Worm (Caenorhabditis elegans) whole organism, young adult: ENCODE results near the gene W01A11.7.

Source experiments
- B0035.1 ChIP-seq: sonication (generic microtip); optimal IDR thresholded peaks from 2 replicates; lab custom pipeline; 2016; ENCODE audit warnings: missing genetic modification characterization, mild to moderate bottlenecking, missing compliant biosample characterization, missing genotype, missing genetic modification reagents
- B0261.1 ChIP-seq: sonication (generic microtip); optimal IDR thresholded peaks from 2 replicates; lab custom pipeline; 2016; ENCODE audit warnings: mild to moderate bottlenecking, missing genetic modification characterization, moderate library complexity, missing compliant biosample characterization
- D2030.7 ChIP-seq: fragments of 200-800 bp; sonication (Bioruptor generic); IDR thresholded peaks from 2 replicates; pipeline ENCODE4 v1.3.6; 2022; ENCODE audit warnings: missing genetic modification reagents, missing genetic modification characterization, missing compliant biosample characterization
- F10E7.11 ChIP-seq: sonication (generic microtip); optimal IDR thresholded peaks from 2 replicates; lab custom pipeline; 2017; ENCODE audit warnings: mild to moderate bottlenecking, missing genetic modification characterization, moderate library complexity, missing compliant biosample characterization
- F23B12.7 ChIP-seq: sonication (generic microtip); optimal IDR thresholded peaks from 2 replicates; lab custom pipeline; 2017; ENCODE audit warnings: missing genetic modification characterization, mild to moderate bottlenecking, missing compliant biosample characterization, antibody characterized with exemption, moderate library complexity; ENCODE audit not compliant: insufficient read depth
- F49E8.2 ChIP-seq: sonication (generic microtip); optimal IDR thresholded peaks from 3 replicates; lab custom pipeline; 2017; ENCODE audit warnings: missing genetic modification characterization, mild to moderate bottlenecking, missing compliant biosample characterization, antibody characterized with exemption, moderate library complexity; ENCODE audit not compliant: insufficient read depth
- F52B5.7 ChIP-seq: sonication (generic microtip); optimal IDR thresholded peaks from 2 replicates; lab custom pipeline; 2016; ENCODE audit warnings: mild to moderate bottlenecking, missing genetic modification characterization, missing compliant biosample characterization
- K11D2.4 ChIP-seq: fragments of 200-800 bp; sonication (Bioruptor generic); IDR thresholded peaks from 2 replicates; pipeline ENCODE4 v1.3.6; 2022; ENCODE audit warnings: missing genetic modification reagents, missing genetic modification characterization, missing compliant biosample characterization
- K12H6.12 ChIP-seq: fragments of 200-800 bp; sonication (Bioruptor generic); optimal IDR thresholded peaks from 2 replicates; lab custom pipeline; 2018; ENCODE audit warnings: mild to moderate bottlenecking, missing genetic modification characterization, missing compliant biosample characterization
- T26A5.8 ChIP-seq: sonication (generic microtip); optimal IDR thresholded peaks from 2 replicates; lab custom pipeline; 2016; ENCODE audit warnings: missing genetic modification characterization, missing compliant biosample characterization
- ama-1 ChIP-seq, 3 experiments: fragments of 150-350 bp in 1 of 3; sonication (generic microtip) in 2 of 3; optimal IDR thresholded peaks; 2 replicates each; lab custom pipeline; 2014 to 2018; ENCODE audit warnings: missing biosample characterization in 2 of 3, missing genetic modification characterization in 2 of 3, missing genetic modification reagents in 2 of 3
- atf-7 ChIP-seq: sonication (generic microtip); optimal IDR thresholded peaks from 2 replicates; lab custom pipeline; 2017; ENCODE audit warnings: mild to moderate bottlenecking, missing genetic modification characterization, missing compliant biosample characterization
- athp-1 ChIP-seq: sonication (generic microtip); optimal IDR thresholded peaks from 2 replicates; lab custom pipeline; 2017; ENCODE audit warnings: mild to moderate bottlenecking, missing genetic modification characterization, missing compliant biosample characterization
- attf-6 ChIP-seq: fragments of 200-800 bp; sonication (Bioruptor generic); IDR thresholded peaks from 2 replicates; pipeline ENCODE4 v1.3.6; 2022; ENCODE audit warnings: missing genetic modification reagents, missing genetic modification characterization, missing compliant biosample characterization
- die-1 ChIP-seq: sonication (generic microtip); optimal IDR thresholded peaks from 2 replicates; lab custom pipeline; 2016; ENCODE audit warnings: missing genotype, mild to moderate bottlenecking, missing genetic modification characterization, missing compliant biosample characterization
- dpl-1 ChIP-seq: fragments of 150-350 bp; optimal IDR thresholded peaks from 2 replicates; lab custom pipeline; 2014; ENCODE audit warnings: missing biosample characterization, missing genetic modification reagents, missing genetic modification characterization
- ekl-4 ChIP-seq: fragments of 200-800 bp; sonication (Bioruptor generic); IDR thresholded peaks from 2 replicates; pipeline ENCODE4 v1.3.6; 2022; ENCODE audit warnings: missing genetic modification reagents, missing genetic modification characterization, missing compliant biosample characterization
- ets-4 ChIP-seq: fragments of 200-800 bp; sonication (Bioruptor generic); optimal IDR thresholded peaks from 2 replicates; lab custom pipeline; 2018; ENCODE audit warnings: mild to moderate bottlenecking, missing genetic modification characterization, missing compliant biosample characterization
- him-1 ChIP-seq: sonication (generic microtip); optimal IDR thresholded peaks from 2 replicates; lab custom pipeline; 2016; ENCODE audit warnings: missing genotype, missing genetic modification reagents, missing genetic modification characterization, missing compliant biosample characterization
- hmg-1.2 ChIP-seq: fragments of 200-800 bp; sonication (Bioruptor generic); IDR thresholded peaks from 2 replicates; pipeline ENCODE4 v1.3.6; 2022; ENCODE audit warnings: missing genetic modification reagents, missing genetic modification characterization, missing compliant biosample characterization
- hmg-20 ChIP-seq: fragments of 200-800 bp; sonication (Bioruptor generic); IDR thresholded peaks from 2 replicates; pipeline ENCODE4 v1.3.6; 2022; ENCODE audit warnings: missing genetic modification reagents, missing genetic modification characterization, missing compliant biosample characterization
- hrde-1 ChIP-seq: sonication (generic microtip); optimal IDR thresholded peaks from 2 replicates; lab custom pipeline; 2016; ENCODE audit warnings: missing genetic modification characterization, mild to moderate bottlenecking, missing compliant biosample characterization, moderate library complexity, missing genotype, missing genetic modification reagents, borderline replicate concordance
- let-526 ChIP-seq: fragments of 200-800 bp; sonication (Bioruptor generic); IDR thresholded peaks from 2 replicates; pipeline ENCODE4 v1.3.6; 2022; ENCODE audit warnings: missing genetic modification reagents, missing genetic modification characterization, missing compliant biosample characterization
- let-607 ChIP-seq, 2 experiments: fragments of 200-800 bp in 1 of 2; sonication (Bioruptor generic) in 1 of 2; sonication (generic microtip) in 1 of 2; optimal IDR thresholded peaks; 2 replicates each; lab custom pipeline; 2016 to 2018; ENCODE audit warnings: mild to moderate bottlenecking in 2 of 2, missing compliant biosample characterization in 2 of 2, missing genetic modification characterization in 2 of 2, moderate library complexity in 2 of 2, missing genotype in 1 of 2
- lin-40 ChIP-seq: sonication (generic microtip); optimal IDR thresholded peaks from 2 replicates; lab custom pipeline; 2016; ENCODE audit warnings: missing genetic modification characterization, mild to moderate bottlenecking, missing compliant biosample characterization, missing genotype, missing genetic modification reagents
- lin-54 ChIP-seq: fragments of 200-800 bp; sonication (Bioruptor generic); optimal IDR thresholded peaks from 2 replicates; lab custom pipeline; 2018; ENCODE audit warnings: mild to moderate bottlenecking, missing genetic modification characterization, missing compliant biosample characterization
- lir-1 ChIP-seq: fragments of 200-800 bp; sonication (Bioruptor generic); conservative IDR thresholded peaks from 2 replicates; pipeline ENCODE4 v1.3.6; 2022; ENCODE audit warnings: missing genetic modification reagents, missing genetic modification characterization, missing compliant biosample characterization
- madf-3 ChIP-seq: fragments of 200-800 bp; sonication (Bioruptor generic); IDR thresholded peaks from 2 replicates; pipeline ENCODE4 v1.3.6; 2022; ENCODE audit warnings: missing genetic modification reagents, missing genetic modification characterization, missing compliant biosample characterization
- madf-6 ChIP-seq: fragments of 200-800 bp; sonication (Bioruptor generic); IDR thresholded peaks from 2 replicates; pipeline ENCODE4 v1.3.6; 2022; ENCODE audit warnings: missing genetic modification reagents, missing genetic modification characterization, missing compliant biosample characterization
- madf-8 ChIP-seq: fragments of 200-800 bp; sonication (Bioruptor generic); conservative IDR thresholded peaks from 2 replicates; pipeline ENCODE4 v1.3.6; 2022; ENCODE audit warnings: missing genetic modification reagents, missing genetic modification characterization, missing compliant biosample characterization
- mcd-1 ChIP-seq: fragments of 200-800 bp; sonication (Bioruptor generic); IDR thresholded peaks from 2 replicates; pipeline ENCODE4 v1.3.6; 2022; ENCODE audit warnings: missing genetic modification reagents, missing genetic modification characterization, missing compliant biosample characterization
- mel-28 ChIP-seq: sonication (generic microtip); optimal IDR thresholded peaks from 2 replicates; lab custom pipeline; 2016; ENCODE audit warnings: borderline replicate concordance, mild to moderate bottlenecking, missing genetic modification characterization, missing compliant biosample characterization
- pbrm-1 ChIP-seq: fragments of 200-800 bp; sonication (Bioruptor generic); IDR thresholded peaks from 2 replicates; pipeline ENCODE4 v1.3.6; 2022; ENCODE audit warnings: missing genetic modification reagents, missing genetic modification characterization, missing compliant biosample characterization
- rec-8 ChIP-seq, 2 experiments: sonication (generic microtip); optimal IDR thresholded peaks; 2 replicates each; lab custom pipeline; 2016; ENCODE audit warnings: mild to moderate bottlenecking in 2 of 2, missing genetic modification characterization in 2 of 2, missing genetic modification reagents in 2 of 2, missing genotype in 2 of 2, missing biosample characterization in 1 of 2, missing compliant biosample characterization in 1 of 2, moderate library complexity in 1 of 2
- sdz-38 ChIP-seq: sonication (generic microtip); optimal IDR thresholded peaks from 2 replicates; lab custom pipeline; 2016; ENCODE audit warnings: missing genotype, missing genetic modification characterization, missing compliant biosample characterization
- sea-2 ChIP-seq: fragments of 200-800 bp; sonication (Bioruptor generic); IDR thresholded peaks from 2 replicates; pipeline ENCODE4 v1.3.6; 2022; ENCODE audit warnings: missing genetic modification characterization, missing compliant biosample characterization
- snpc-1.3 ChIP-seq: sonication (generic microtip); optimal IDR thresholded peaks from 2 replicates; lab custom pipeline; 2017; ENCODE audit warnings: missing genetic modification characterization, mild to moderate bottlenecking, missing compliant biosample characterization, antibody characterized with exemption, moderate library complexity, missing genotype, missing genetic modification reagents; ENCODE audit not compliant: insufficient read depth
- snpc-3.4 ChIP-seq: sonication (generic microtip); optimal IDR thresholded peaks from 2 replicates; lab custom pipeline; 2017; ENCODE audit warnings: missing genetic modification characterization, mild to moderate bottlenecking, missing compliant biosample characterization, antibody characterized with exemption, moderate library complexity, missing genotype, missing genetic modification reagents
- snpc-4 ChIP-seq, 5 experiments: fragments of 150-350 bp in 1 of 5; sonication (generic microtip) in 4 of 5; optimal IDR thresholded peaks; 2 replicates each; lab custom pipeline; 2014 to 2018; ENCODE audit warnings: missing genetic modification characterization in 5 of 5, missing biosample characterization in 3 of 5, antibody characterized with exemption in 2 of 5, mild to moderate bottlenecking in 2 of 5, missing compliant biosample characterization in 2 of 5, missing genotype in 2 of 5, moderate library complexity in 2 of 5, missing genetic modification reagents in 1 of 5
- tbp1 ChIP-seq: fragments of 200-800 bp; sonication (Bioruptor generic); optimal IDR thresholded peaks from 2 replicates; lab custom pipeline; 2018; ENCODE audit warnings: mild to moderate bottlenecking, missing genetic modification characterization, missing compliant biosample characterization
- unc-130 ChIP-seq: sonication (generic microtip); optimal IDR thresholded peaks from 2 replicates; lab custom pipeline; 2016; ENCODE audit warnings: missing genetic modification reagents, missing genetic modification characterization, missing compliant biosample characterization
- xnd-1 ChIP-seq: sonication (generic microtip); optimal IDR thresholded peaks from 2 replicates; lab custom pipeline; 2016; ENCODE audit warnings: missing genotype, missing genetic modification reagents, missing genetic modification characterization, missing compliant biosample characterization
- ztf-22 ChIP-seq: fragments of 200-800 bp; sonication (Bioruptor generic); optimal IDR thresholded peaks from 2 replicates; lab custom pipeline; 2018; ENCODE audit warnings: mild to moderate bottlenecking, missing genetic modification characterization, moderate library complexity, missing compliant biosample characterization
- ztf-25 ChIP-seq: fragments of 200-800 bp; sonication (Bioruptor generic); IDR thresholded peaks from 2 replicates; pipeline ENCODE4 v1.3.6; 2022; ENCODE audit warnings: missing genetic modification reagents, missing genetic modification characterization, missing compliant biosample characterization

Gene W01A11.7

ce11 chrV:6498441-6498840, 6.7 kb downstream of the W01A11.7 start:
- TF ChIP-seq F23B12.7 (tag; lab: Kevin White, UChicago) (no peak), madf-6 (GFP tag; lab: Robert Waterston, UW) (peak; percentile 8; the same call in 1 of the 2 replicates), F10E7.11 (tag; lab: Kevin White, UChicago) (no peak)

- TF ChIP-seq ets-4 (GFP tag; lab: Kevin White, UChicago) (no peak), let-526 (GFP tag; lab: Robert Waterston, UW) (no peak), lin-54 (GFP tag; lab: Kevin White, UChicago) (peak; percentile 54), atf-7 (tag; lab: Kevin White, UChicago) (no peak), him-1 (tag; lab: Kevin White, UChicago) (peak; percentile 18), die-1 (no peak), madf-3 (GFP tag; lab: Robert Waterston, UW) (no peak), T26A5.8 (tag; lab: Kevin White, UChicago) (no peak), mcd-1 (GFP tag; lab: Robert Waterston, UW) (no peak), dpl-1 (GFP tag; lab: Kevin White, UChicago) (no peak), hmg-1.2 (GFP tag; lab: Robert Waterston, UW) (no peak), F49E8.2 (tag; lab: Kevin White, UChicago) (no peak), snpc-3.4 (tag; lab: Kevin White, UChicago) (peak; percentile 17), ztf-25 (no peak), B0261.1 (no peak), K12H6.12 (tag; lab: Kevin White, UChicago) (no peak), ekl-4 (no peak), D2030.7 (no peak), F52B5.7 (tag; lab: Kevin White, UChicago) (no peak), attf-6 (GFP tag; lab: Robert Waterston, UW) (no peak), lin-40 (tag; lab: Kevin White, UChicago) (no peak), sdz-38 (tag; lab: Kevin White, UChicago) (no peak), hmg-20 (GFP tag; lab: Robert Waterston, UW) (no peak), rec-8 (tag; optimal IDR thresholded peaks at IDR 0.05; lab: Kevin White, UChicago) (no peak), madf-8 (peak; percentile 77), lir-1 (GFP tag; lab: Robert Waterston, UW) (no peak), ama-1 (optimal IDR thresholded peaks at IDR 0.05; lab: Kevin White, UChicago) (no peak), ama-1 (GFP tag; optimal IDR thresholded peaks at IDR 0.05; lab: Kevin White, UChicago) (no peak), let-607 (tag; optimal IDR thresholded peaks at IDR 0.05; lab: Kevin White, UChicago) (no peak), xnd-1 (peak; percentile 78), unc-130 (GFP tag; lab: Kevin White, UChicago) (no peak), sea-2 (no peak), F10E7.11 (tag; lab: Kevin White, UChicago) (no peak), tbp1 (no peak), B0035.1 (tag; lab: Kevin White, UChicago) (no peak), K11D2.4 (GFP tag; lab: Robert Waterston, UW) (no peak), pbrm-1 (GFP tag; lab: Robert Waterston, UW) (no peak), athp-1 (tag; lab: Kevin White, UChicago) (no peak), ztf-22 (no peak), snpc-1.3 (tag; lab: Kevin White, UChicago) (peak; percentile 77), mel-28 (tag; lab: Kevin White, UChicago) (no peak), snpc-4 (GFP tag; optimal IDR thresholded peaks at IDR 0.05; lab: Kevin White, UChicago) (no peak), snpc-4 (tag; optimal IDR thresholded peaks at IDR 0.05; lab: Kevin White, UChicago) (no peak), hrde-1 (no peak)
These were observed 8.5 kb downstream of the W01A11.7 start, which contains the start of gene dgtr-1 for ce11 chrV:6496611-6497158. TSS of gene dgtr-1 (plus strand) at chrV:6497108.
